Fruit fly (Drosophila melanogaster) whole organism, embryonic: ENCODE results near the gene CG14731.

Experiments used
- CG12104 ChIP-seq: fragments of 200-800 bp; sonication (Bioruptor generic); optimal IDR thresholded peaks from 3 replicates; lab custom pipeline; 2016; ENCODE audit warnings: missing biosample characterization, missing genetic modification characterization
- HmgZ ChIP-seq: fragments of 200-800 bp; sonication (Bioruptor generic); optimal IDR thresholded peaks from 2 replicates; lab custom pipeline; 2018; ENCODE audit warnings: missing biosample characterization, mild to moderate bottlenecking, missing genetic modification characterization
- danr ChIP-seq: fragments of 200-800 bp; sonication (Bioruptor generic); IDR thresholded peaks from 2 replicates; pipeline ENCODE4 v1.3.6; 2022; ENCODE audit warnings: missing biosample characterization, missing genetic modification characterization

- TF ChIP-seq danr (GFP tag; lab: Robert Waterston, UW) = no peak
- no peak for TF ChIP-seq CG12104 (GFP tag; lab: Kevin White, UChicago)
- no peak for TF ChIP-seq HmgZ (tag; lab: Kevin White, UChicago)
Observed at dm6 chr3R:11973826-11974225, 42.8 kb downstream of the CG14731 start.
